Fruit fly (Drosophila melanogaster): Measurements from ENCODE around the gene CG18563.
A peak's percentile ranks its signal among the peaks of the same experiment; 100 is the strongest.

CG18563 gene

dm6 chr2L:17457944-17458343 lies at the start of gene CG18563:
Gene CG18563, minus strand, starts transcription at chr2L:17458044.
- TF ChIP-seq CG12605 (GFP tag; IDR thresholded peaks at IDR 0.05): no peak
- TF ChIP-seq CG10348 (GFP tag; IDR thresholded peaks at IDR 0.05): no peak
- TF ChIP-seq Pif1B (GFP tag; optimal IDR thresholded peaks at IDR 0.05): no peak
- no peak for TF ChIP-seq Pif1A (GFP tag; optimal IDR thresholded peaks at IDR 0.05)
- TF ChIP-seq Snoo (tag; optimal IDR thresholded peaks at IDR 0.05): no peak
- no peak for TF ChIP-seq D1 (tag; optimal IDR thresholded peaks at IDR 0.05)
- no peak for TF ChIP-seq CG4496 (GFP tag; IDR thresholded peaks at IDR 0.05)
- no peak for TF ChIP-seq CG17806 (tag; optimal IDR thresholded peaks at IDR 0.05)
- no peak for TF ChIP-seq CG13204 (GFP tag; optimal IDR thresholded peaks at IDR 0.05)
- no peak for TF ChIP-seq Ets98B (GFP tag; IDR thresholded peaks at IDR 0.05)
- no peak for TF ChIP-seq CG8159 (tag; optimal IDR thresholded peaks at IDR 0.05)
- TF ChIP-seq EcR (GFP tag; optimal IDR thresholded peaks at IDR 0.05): no peak
- no peak for TF ChIP-seq fd96Ca (GFP tag; IDR thresholded peaks at IDR 0.05)
- TF ChIP-seq CG8301 (tag; optimal IDR thresholded peaks at IDR 0.05): no peak
- no peak for TF ChIP-seq rn (GFP tag; IDR thresholded peaks at IDR 0.05)
- no peak for TF ChIP-seq CG9948 (tag; optimal IDR thresholded peaks at IDR 0.05)
- no peak for TF ChIP-seq gl (tag; optimal IDR thresholded peaks at IDR 0.05)
- no peak for TF ChIP-seq CG32121 (GFP tag; IDR thresholded peaks at IDR 0.05)

DNA sequence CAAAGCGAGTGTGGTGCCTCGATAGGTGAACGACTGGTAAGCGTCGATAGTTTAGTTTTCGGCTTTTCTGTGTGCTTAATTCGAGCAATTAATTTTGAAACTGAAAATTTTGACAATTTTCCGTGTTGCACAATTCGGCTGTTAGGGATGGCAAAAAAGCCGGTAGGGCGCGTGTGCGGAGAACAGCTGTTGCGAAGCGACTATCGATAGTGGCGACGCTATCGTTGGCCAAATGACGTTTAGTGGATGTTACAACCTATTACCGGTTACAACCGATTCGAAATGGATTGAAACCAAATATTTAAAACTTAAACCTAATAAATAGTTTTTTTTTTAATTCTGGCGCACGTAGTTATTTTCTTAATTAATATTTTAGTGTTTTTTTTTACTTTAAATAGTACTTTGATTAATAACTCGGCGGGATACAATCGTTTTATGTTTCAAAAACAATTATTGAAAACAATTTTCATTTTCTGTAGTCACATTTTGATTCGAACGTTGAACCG lies 43.2 kb upstream of the CG18563 start, which contains the start of the genes mEFTs and Dhc36C:
TSS of gene mEFTs (minus strand) at position 161 of the 506 bp plus-strand sequence.
TSS of gene Dhc36C (plus strand) at position 456 of the 506 bp plus-strand sequence.
- TF ChIP-seq CG8301 (tag; optimal IDR thresholded peaks at IDR 0.05): no peak
- no peak for TF ChIP-seq Pif1B (GFP tag; optimal IDR thresholded peaks at IDR 0.05)
- TF ChIP-seq CG12605 (GFP tag; IDR thresholded peaks at IDR 0.05): no peak
- no peak for TF ChIP-seq EcR (GFP tag; optimal IDR thresholded peaks at IDR 0.05)
- TF ChIP-seq CG13204 (GFP tag; optimal IDR thresholded peaks at IDR 0.05): no peak
- no peak for TF ChIP-seq CG32121 (GFP tag; IDR thresholded peaks at IDR 0.05)
- TF ChIP-seq D1 (tag; optimal IDR thresholded peaks at IDR 0.05): no peak

- no peak for TF ChIP-seq CG15710 (tag; optimal IDR thresholded peaks at IDR 0.05)
These were observed 40.9 kb upstream of the CG18563 start, which contains the start of gene CG15142 for dm6 chr2L:17498721-17499120. Gene CG15142, minus strand, starts transcription at chr2L:17498821.

DNA sequence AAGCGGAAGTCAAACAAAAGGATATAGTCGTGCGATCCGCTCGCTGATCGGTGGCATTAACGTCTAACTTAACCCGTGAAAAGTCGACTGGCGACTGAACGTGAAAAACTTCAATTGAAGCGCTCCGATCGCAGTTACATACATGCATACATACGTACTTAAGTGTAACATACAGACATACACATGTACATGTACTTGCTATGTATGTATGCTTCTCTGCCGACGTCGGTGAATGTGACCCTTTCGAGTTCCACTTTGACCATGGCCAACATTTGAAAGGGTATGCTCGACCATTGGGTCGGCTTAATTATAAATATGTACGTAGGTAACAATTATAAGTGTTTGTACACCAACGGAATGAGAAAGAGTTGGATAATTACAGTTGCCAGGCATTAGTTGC lies 39.3 kb upstream of the CG18563 start, which contains the start of gene qua:
TSS of gene qua (minus strand) at position 101 of the 400 bp plus-strand sequence.
- TF ChIP-seq CG14655 (GFP tag; optimal IDR thresholded peaks at IDR 0.05) (peak; percentile 19), CG13204 (GFP tag; optimal IDR thresholded peaks at IDR 0.05) (no peak), fd96Ca (GFP tag; IDR thresholded peaks at IDR 0.05) (no peak)

DNA sequence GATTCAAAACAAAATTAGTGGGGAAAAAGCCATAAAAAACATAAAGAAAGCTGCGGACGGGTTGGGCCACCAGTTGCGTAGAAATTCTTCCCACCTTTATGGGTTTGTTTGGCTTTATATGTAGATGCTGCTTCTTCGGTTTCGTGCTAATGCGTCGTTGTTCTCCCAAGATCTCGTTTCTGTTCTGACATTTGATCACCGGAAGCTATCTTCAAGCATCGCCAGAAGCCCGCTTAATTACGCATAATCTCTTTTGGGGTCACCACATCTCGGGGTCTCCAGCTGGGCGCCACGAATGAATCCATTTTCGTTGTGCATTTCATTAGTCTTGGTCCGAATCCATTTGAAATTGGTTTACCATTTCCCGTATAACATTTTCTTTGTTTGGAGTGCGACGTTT lies 37.9 kb upstream of the CG18563 start:
- TF ChIP-seq Pif1A (GFP tag; optimal IDR thresholded peaks at IDR 0.05) (no peak), EcR (GFP tag; optimal IDR thresholded peaks at IDR 0.05) (no peak), CG8301 (tag; optimal IDR thresholded peaks at IDR 0.05) (no peak), CG17806 (tag; optimal IDR thresholded peaks at IDR 0.05) (no peak), CG8159 (tag; optimal IDR thresholded peaks at IDR 0.05) (no peak), Ets98B (GFP tag; IDR thresholded peaks at IDR 0.05) (no peak), CG34367 (tag; optimal IDR thresholded peaks at IDR 0.05) (no peak), D1 (tag; optimal IDR thresholded peaks at IDR 0.05) (no peak)

DNA sequence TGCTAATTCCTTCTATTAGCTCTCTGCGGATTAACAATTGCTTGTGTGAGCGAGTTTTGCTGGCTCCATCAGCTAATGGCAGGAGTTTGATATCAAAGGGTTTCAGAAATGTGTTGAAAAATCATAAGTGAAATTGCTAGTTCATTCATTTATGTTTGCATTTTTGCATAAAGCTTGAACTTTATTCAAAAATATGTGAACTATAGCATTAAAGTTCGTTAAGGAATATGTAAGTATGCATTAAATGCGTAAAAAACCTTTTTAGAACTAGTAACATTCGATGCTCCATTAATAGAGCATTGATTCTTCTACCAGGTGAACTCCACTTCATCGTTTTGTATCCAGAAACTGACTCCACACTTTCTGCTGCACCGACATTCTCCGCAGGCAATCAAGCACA lies 34.8 kb upstream of the CG18563 start:
- TF ChIP-seq Pif1A (GFP tag; optimal IDR thresholded peaks at IDR 0.05) (no peak), D1 (tag; optimal IDR thresholded peaks at IDR 0.05) (no peak)

- no peak for TF ChIP-seq CG32121 (GFP tag; IDR thresholded peaks at IDR 0.05)
- no peak for TF ChIP-seq CG10348 (GFP tag; IDR thresholded peaks at IDR 0.05)
- TF ChIP-seq D1 (tag; optimal IDR thresholded peaks at IDR 0.05): no peak
- TF ChIP-seq Ets98B (GFP tag; IDR thresholded peaks at IDR 0.05): no peak
- no peak for TF ChIP-seq CG13204 (GFP tag; optimal IDR thresholded peaks at IDR 0.05)
- no peak for TF ChIP-seq CG15710 (tag; optimal IDR thresholded peaks at IDR 0.05)
- TF ChIP-seq CG14655 (GFP tag; optimal IDR thresholded peaks at IDR 0.05): no peak
- no peak for TF ChIP-seq CG9948 (tag; optimal IDR thresholded peaks at IDR 0.05)
- no peak for TF ChIP-seq rn (GFP tag; IDR thresholded peaks at IDR 0.05)
- no peak for TF ChIP-seq Snoo (tag; optimal IDR thresholded peaks at IDR 0.05)
- no peak for TF ChIP-seq EcR (GFP tag; optimal IDR thresholded peaks at IDR 0.05)
These were observed 28.4 kb upstream of the CG18563 start, which contains the start of gene CG43220 for dm6 chr2L:17486264-17486663. Gene CG43220, plus strand, starts transcription at chr2L:17486564.

- TF ChIP-seq CG34367 (tag; optimal IDR thresholded peaks at IDR 0.05): no peak
- TF ChIP-seq Ets98B (GFP tag; IDR thresholded peaks at IDR 0.05): no peak
- no peak for TF ChIP-seq CG17806 (tag; optimal IDR thresholded peaks at IDR 0.05)
These were observed 27.6 kb upstream of the CG18563 start, which contains the start of the genes CG43221 and CG43645 for dm6 chr2L:17485457-17485856. Gene CG43221, plus strand, starts transcription at chr2L:17485757. Gene CG43645, plus strand, starts transcription at chr2L:17485757.

All from whole organism, pupa.